Fruit fly (Drosophila melanogaster) whole organism, embryonic: ENCODE data around the gene CG11095.

Experiments used
- Atf6 ChIP-seq: fragments of 200-800 bp; sonication (Bioruptor generic); IDR thresholded peaks from 2 replicates; pipeline ENCODE4 v1.3.6; 2022; ENCODE audit warnings: missing biosample characterization, missing genetic modification characterization
- CG10147 ChIP-seq: fragments of 200-800 bp; sonication (Bioruptor generic); optimal IDR thresholded peaks from 2 replicates; lab custom pipeline; 2019; ENCODE audit warnings: missing biosample characterization, mild to moderate bottlenecking, missing genetic modification characterization, moderate library complexity
- CG1024 ChIP-seq: fragments of 200-800 bp; sonication (Bioruptor generic); IDR thresholded peaks from 2 replicates; pipeline ENCODE4 v1.3.6; 2022; ENCODE audit warnings: missing biosample characterization, missing genetic modification characterization
- CG10543 ChIP-seq: fragments of 200-800 bp; sonication (Bioruptor generic); optimal IDR thresholded peaks from 3 replicates; lab custom pipeline; 2017; ENCODE audit warnings: missing biosample characterization, mild to moderate bottlenecking, missing genetic modification characterization, moderate library complexity
- CG11695 ChIP-seq: fragments of 200-800 bp; sonication (Bioruptor generic); IDR thresholded peaks from 3 replicates; pipeline ENCODE4 v1.3.6; 2022; ENCODE audit warnings: missing biosample characterization, missing genetic modification characterization
- CG12071 ChIP-seq: fragments of 200-800 bp; sonication (Bioruptor generic); optimal IDR thresholded peaks from 3 replicates; lab custom pipeline; 2018; ENCODE audit warnings: missing biosample characterization, mild to moderate bottlenecking, missing genetic modification characterization
- CG12236 ChIP-seq: fragments of 200-800 bp; sonication (Bioruptor generic); optimal IDR thresholded peaks from 2 replicates; lab custom pipeline; 2016; ENCODE audit warnings: missing biosample characterization, missing genetic modification characterization
- CG14965 ChIP-seq: fragments of 200-800 bp; sonication (Bioruptor generic); optimal IDR thresholded peaks from 2 replicates; lab custom pipeline; 2016; ENCODE audit warnings: missing biosample characterization, missing genetic modification characterization, borderline replicate concordance
- CG15011 ChIP-seq: fragments of 200-800 bp; sonication (Bioruptor generic); optimal IDR thresholded peaks from 3 replicates; lab custom pipeline; 2018; ENCODE audit warnings: missing biosample characterization, mild to moderate bottlenecking, missing genetic modification characterization
- CG15479 ChIP-seq: fragments of 200-800 bp; sonication (Bioruptor generic); optimal IDR thresholded peaks from 3 replicates; lab custom pipeline; 2019; ENCODE audit warnings: missing biosample characterization, mild to moderate bottlenecking, missing genetic modification characterization, moderate library complexity
- CG15514 ChIP-seq: fragments of 200-800 bp; sonication (Bioruptor generic); optimal IDR thresholded peaks from 3 replicates; lab custom pipeline; 2017; ENCODE audit warnings: missing biosample characterization, missing genetic modification characterization, mild to moderate bottlenecking, moderate library complexity, missing genetic modification reagents
- CG1603 ChIP-seq: fragments of 200-800 bp; sonication (Bioruptor generic); optimal IDR thresholded peaks from 2 replicates; lab custom pipeline; 2019; ENCODE audit warnings: missing biosample characterization, mild to moderate bottlenecking, missing genetic modification characterization, moderate library complexity
- CG2120 ChIP-seq: fragments of 200-800 bp; sonication (Bioruptor generic); optimal IDR thresholded peaks from 3 replicates; lab custom pipeline; 2016; ENCODE audit warnings: missing biosample characterization, missing genetic modification characterization
- CG32767 ChIP-seq: fragments of 200-800 bp; sonication (Bioruptor generic); IDR thresholded peaks from 2 replicates; pipeline ENCODE4 v1.3.6; 2022; ENCODE audit warnings: missing biosample characterization, missing genetic modification characterization
- CG33557 ChIP-seq: fragments of 200-800 bp; sonication (Bioruptor generic); optimal IDR thresholded peaks from 2 replicates; lab custom pipeline; 2019; ENCODE audit warnings: missing biosample characterization, mild to moderate bottlenecking, missing genetic modification characterization, moderate library complexity
- CG34376 ChIP-seq: fragments of 200-800 bp; sonication (Bioruptor generic); optimal IDR thresholded peaks from 2 replicates; lab custom pipeline; 2018; ENCODE audit warnings: missing biosample characterization, mild to moderate bottlenecking, missing genetic modification characterization
- CG6175 ChIP-seq: fragments of 200-800 bp; sonication (Bioruptor generic); IDR thresholded peaks from 3 replicates; pipeline ENCODE4 v1.3.6; 2022; ENCODE audit warnings: missing biosample characterization, missing genetic modification characterization
- CG8281 ChIP-seq: fragments of 200-800 bp; sonication (Bioruptor generic); optimal IDR thresholded peaks from 2 replicates; lab custom pipeline; 2018; ENCODE audit warnings: missing biosample characterization, mild to moderate bottlenecking, missing genetic modification characterization, moderate library complexity
- CG8290 ChIP-seq, 3 experiments: fragments of 200-800 bp; sonication (Bioruptor generic); optimal IDR thresholded peaks; 2 replicates each; lab custom pipeline; 2016 to 2019; ENCODE audit warnings: missing biosample characterization in 3 of 3, missing genetic modification characterization in 3 of 3, mild to moderate bottlenecking in 2 of 3, moderate library complexity in 1 of 3
- CG9797 ChIP-seq: fragments of 200-800 bp; sonication (Bioruptor generic); optimal IDR thresholded peaks from 3 replicates; lab custom pipeline; 2018; ENCODE audit warnings: missing biosample characterization, mild to moderate bottlenecking, missing genetic modification characterization
- D19B ChIP-seq: fragments of 200-800 bp; sonication (Bioruptor generic); optimal IDR thresholded peaks from 2 replicates; lab custom pipeline; 2017; ENCODE audit warnings: missing biosample characterization, mild to moderate bottlenecking, missing genetic modification characterization
- Drgx ChIP-seq: fragments of 200-800 bp; sonication (Bioruptor generic); IDR thresholded peaks from 2 replicates; pipeline ENCODE4 v1.3.6; 2022; ENCODE audit warnings: missing biosample characterization, missing genetic modification characterization
- GATAe ChIP-seq: fragments of 200-800 bp; sonication (Bioruptor generic); conservative IDR thresholded peaks from 2 replicates; pipeline ENCODE4 v1.3.6; 2022; ENCODE audit warnings: missing biosample characterization, missing genetic modification characterization
- Hmr ChIP-seq: fragments of 200-800 bp; sonication (Bioruptor generic); optimal IDR thresholded peaks from 3 replicates; lab custom pipeline; 2017; ENCODE audit warnings: mild to moderate bottlenecking, missing biosample characterization, missing genetic modification reagents, missing genetic modification characterization
- Lhr ChIP-seq: fragments of 200-800 bp; sonication (Bioruptor generic); optimal IDR thresholded peaks from 3 replicates; lab custom pipeline; 2017; ENCODE audit warnings: mild to moderate bottlenecking, missing biosample characterization, missing genetic modification reagents, missing genetic modification characterization
- NFAT ChIP-seq: fragments of 200-800 bp; sonication (Bioruptor generic); IDR thresholded peaks from 2 replicates; pipeline ENCODE4 v1.3.6; 2022; ENCODE audit warnings: missing biosample characterization, missing genetic modification characterization
- Nf-YB ChIP-seq: fragments of 200-800 bp; sonication (Bioruptor generic); optimal IDR thresholded peaks from 3 replicates; lab custom pipeline; 2019; ENCODE audit warnings: missing biosample characterization, mild to moderate bottlenecking, missing genetic modification characterization, moderate library complexity
- Side ChIP-seq: fragments of 200-800 bp; sonication (Bioruptor generic); optimal IDR thresholded peaks from 2 replicates; lab custom pipeline; 2016; ENCODE audit warnings: missing biosample characterization, missing genetic modification characterization
- Vsx1 ChIP-seq: fragments of 200-800 bp; sonication (Bioruptor generic); optimal IDR thresholded peaks from 2 replicates; lab custom pipeline; 2017; ENCODE audit warnings: missing biosample characterization, mild to moderate bottlenecking, missing genetic modification characterization, missing genetic modification reagents
- ab ChIP-seq: fragments of 200-800 bp; sonication (Bioruptor generic); optimal IDR thresholded peaks from 2 replicates; lab custom pipeline; 2016; ENCODE audit warnings: missing biosample characterization, missing genetic modification characterization
- aop ChIP-seq: fragments of 200-800 bp; sonication (Bioruptor generic); IDR thresholded peaks from 2 replicates; pipeline ENCODE4 v1.3.6; 2022; ENCODE audit warnings: missing biosample characterization, missing genetic modification characterization
- corto ChIP-seq: fragments of 200-800 bp; sonication (Bioruptor generic); optimal IDR thresholded peaks from 2 replicates; lab custom pipeline; 2016; ENCODE audit warnings: missing biosample characterization, mild to moderate bottlenecking, missing genetic modification characterization, moderate library complexity
- danr ChIP-seq: fragments of 200-800 bp; sonication (Bioruptor generic); IDR thresholded peaks from 2 replicates; pipeline ENCODE4 v1.3.6; 2022; ENCODE audit warnings: missing biosample characterization, missing genetic modification characterization
- dysf ChIP-seq: fragments of 200-800 bp; sonication (Bioruptor generic); IDR thresholded peaks from 3 replicates; pipeline ENCODE4 v1.3.6; 2022; ENCODE audit warnings: missing biosample characterization, missing genetic modification characterization
- exex ChIP-seq: fragments of 200-800 bp; sonication (Bioruptor generic); optimal IDR thresholded peaks from 4 replicates; lab custom pipeline; 2018; ENCODE audit warnings: missing biosample characterization, mild to moderate bottlenecking, missing genetic modification characterization, moderate library complexity
- gem ChIP-seq: fragments of 200-800 bp; sonication (Bioruptor generic); optimal IDR thresholded peaks from 2 replicates; lab custom pipeline; 2019; ENCODE audit warnings: missing biosample characterization, mild to moderate bottlenecking, missing genetic modification characterization, moderate library complexity
- gfzf ChIP-seq: fragments of 200-800 bp; sonication (Bioruptor generic); optimal IDR thresholded peaks from 2 replicates; lab custom pipeline; 2016; ENCODE audit warnings: missing biosample characterization, mild to moderate bottlenecking, missing genetic modification characterization, moderate library complexity
- grau ChIP-seq: fragments of 200-800 bp; optimal IDR thresholded peaks from 3 replicates; lab custom pipeline; 2019; ENCODE audit warnings: missing biosample characterization, mild to moderate bottlenecking, missing genetic modification characterization, moderate library complexity
- gro ChIP-seq: fragments of 200-800 bp; sonication (Bioruptor generic); optimal IDR thresholded peaks from 2 replicates; lab custom pipeline; 2016; ENCODE audit warnings: missing biosample characterization, missing genetic modification characterization
- hb ChIP-seq: fragments of 200-800 bp; sonication (Bioruptor generic); IDR thresholded peaks from 3 replicates; pipeline ENCODE4 v1.3.6; 2022; ENCODE audit warnings: missing biosample characterization, missing genetic modification characterization; ENCODE audit not compliant: partially characterized antibody
- luna ChIP-seq: fragments of 200-800 bp; sonication (Bioruptor generic); optimal IDR thresholded peaks from 2 replicates; lab custom pipeline; 2016; ENCODE audit warnings: missing biosample characterization, missing genetic modification characterization
- mirr ChIP-seq: fragments of 200-800 bp; sonication (Bioruptor generic); optimal IDR thresholded peaks from 3 replicates; lab custom pipeline; 2018; ENCODE audit warnings: missing biosample characterization, mild to moderate bottlenecking, missing genetic modification characterization
- sd ChIP-seq: fragments of 200-800 bp; sonication (Bioruptor generic); optimal IDR thresholded peaks from 3 replicates; lab custom pipeline; 2018; ENCODE audit warnings: missing biosample characterization, mild to moderate bottlenecking, missing genetic modification characterization, moderate library complexity
- tna ChIP-seq: fragments of 200-800 bp; sonication (Bioruptor generic); IDR thresholded peaks from 2 replicates; pipeline ENCODE4 v1.3.6; 2022; ENCODE audit warnings: missing biosample characterization, missing genetic modification characterization; ENCODE audit not compliant: partially characterized antibody
- unc-4 ChIP-seq: fragments of 200-800 bp; sonication (Bioruptor generic); IDR thresholded peaks from 2 replicates; pipeline ENCODE4 v1.3.6; 2022; ENCODE audit warnings: missing biosample characterization, missing genetic modification characterization; ENCODE audit not compliant: partially characterized antibody
- wek ChIP-seq: fragments of 200-800 bp; sonication (Bioruptor generic); optimal IDR thresholded peaks from 3 replicates; lab custom pipeline; 2018; ENCODE audit warnings: missing biosample characterization, mild to moderate bottlenecking, missing genetic modification characterization, moderate library complexity

Gene CG11095

DNA sequence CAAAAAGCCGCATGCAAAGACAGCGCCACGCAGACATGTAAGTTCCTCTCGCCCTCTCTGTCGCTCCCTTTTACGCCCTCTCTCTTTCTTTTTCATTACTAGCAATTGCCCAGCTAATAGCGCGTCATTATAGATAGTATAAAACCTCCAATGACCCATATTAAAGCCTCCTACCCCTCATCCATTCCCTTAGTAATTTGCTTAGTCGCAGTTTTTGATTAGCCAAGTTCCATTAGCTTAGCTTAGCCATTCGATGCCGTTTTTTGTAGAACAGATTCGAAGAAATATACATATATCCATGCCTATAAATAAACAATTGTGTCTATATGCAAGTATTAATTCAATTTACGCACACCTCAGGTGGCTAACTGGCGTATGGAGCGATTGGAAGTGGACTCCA is 40.7 kb upstream of the CG11095 start:
- TF ChIP-seq CG12236 (GFP tag; lab: Kevin White, UChicago) (no peak), gro (GFP tag; lab: Kevin White, UChicago) (no peak)

DNA sequence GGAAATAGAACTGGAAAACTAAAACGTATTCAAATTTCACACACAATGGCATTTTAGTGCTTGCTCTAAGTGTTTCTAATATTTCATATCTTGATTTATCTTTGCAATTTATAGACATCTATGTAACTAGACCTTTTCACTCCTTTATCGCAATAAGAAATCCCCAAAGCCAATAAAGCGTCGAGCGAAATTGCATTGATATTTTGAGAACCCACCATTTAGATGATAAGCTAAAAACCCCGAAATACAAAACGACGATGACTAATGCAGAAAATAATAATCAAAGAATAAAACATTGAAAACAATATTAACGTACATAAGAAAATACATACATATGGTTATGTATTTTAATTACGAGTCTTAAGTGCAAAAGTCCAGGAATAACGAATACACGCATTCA is 32.9 kb upstream of the CG11095 start:
- no peak for TF ChIP-seq CG33557 (GFP tag; lab: Kevin White, UChicago)

DNA sequence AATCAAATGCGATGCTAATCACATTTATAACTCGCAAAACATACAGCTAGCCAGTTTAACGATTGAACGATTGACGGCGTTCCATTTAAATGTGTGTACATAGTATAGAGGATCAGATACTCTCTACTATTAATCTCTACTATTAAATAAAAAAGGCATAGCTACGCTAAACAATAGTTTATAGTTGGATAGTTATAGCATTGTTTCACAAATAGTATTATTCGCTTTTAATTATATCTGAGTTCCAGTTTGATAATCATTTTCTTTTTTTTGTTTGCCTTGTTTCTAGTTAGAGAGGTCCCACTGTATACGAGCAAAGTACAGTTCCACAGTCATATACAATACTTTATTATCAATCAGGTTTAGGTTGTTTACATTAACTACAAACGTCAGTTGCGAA is 31.8 kb upstream of the CG11095 start:
- TF ChIP-seq CG6175 (GFP tag; lab: Robert Waterston, UW) (no peak), gem (tag; lab: Kevin White, UChicago) (peak; percentile 22), corto (no peak), unc-4 (GFP tag; lab: Robert Waterston, UW) (no peak), Nf-YB (GFP tag; lab: Kevin White, UChicago) (no peak), CG10543 (no peak), Drgx (GFP tag; lab: Robert Waterston, UW) (0 out of 2 replicates have a peak, but pooled peaks have one; percentile 29), hb (no peak), danr (no peak), CG2120 (GFP tag; lab: Kevin White, UChicago) (peak; percentile 50), GATAe (no peak), wek (no peak), Hmr (GFP tag; lab: Kevin White, UChicago) (no peak), grau (tag; lab: Kevin White, UChicago) (peak; percentile 82), CG1603 (tag; lab: Kevin White, UChicago) (no peak), CG8281 (tag; lab: Kevin White, UChicago) (peak; percentile 40), CG15479 (no peak), D19B (peak; percentile 7), CG34376 (GFP tag; lab: Kevin White, UChicago) (peak; percentile 16), dysf (GFP tag; lab: Robert Waterston, UW) (no peak), CG32767 (GFP tag; lab: Robert Waterston, UW) (no peak), Side (GFP tag; lab: Kevin White, UChicago) (no peak), CG15514 (no peak), ab (GFP tag; lab: Kevin White, UChicago) (no peak), CG9797 (GFP tag; lab: Kevin White, UChicago) (no peak), Vsx1 (GFP tag; lab: Kevin White, UChicago) (no peak), CG12236 (GFP tag; lab: Kevin White, UChicago) (no peak), sd (tag; lab: Kevin White, UChicago) (no peak), Atf6 (peak; percentile 12; the same call in 1 of the 2 replicates), mirr (GFP tag; lab: Kevin White, UChicago) (no peak), exex (tag; lab: Kevin White, UChicago) (peak; percentile 17), Lhr (no peak), CG10147 (GFP tag; lab: Kevin White, UChicago) (no peak), aop (GFP tag; lab: Robert Waterston, UW) (no peak), CG1024 (no peak), CG8290 (GFP tag; optimal IDR thresholded peaks at IDR 0.05; lab: Kevin White, UChicago) (no peak), CG8290 (tag; optimal IDR thresholded peaks at IDR 0.05; lab: Kevin White, UChicago) (no peak), NFAT (no peak), CG11695 (GFP tag; lab: Robert Waterston, UW) (0 out of 3 replicates have a peak, but pooled peaks have one; percentile 21), luna (GFP tag; lab: Kevin White, UChicago) (no peak), tna (GFP tag; lab: Robert Waterston, UW) (no peak), CG12071 (GFP tag; lab: Kevin White, UChicago) (no peak), CG15011 (GFP tag; lab: Kevin White, UChicago) (no peak), gfzf (GFP tag; lab: Kevin White, UChicago) (no peak), CG14965 (no peak)
